Fruit fly (Drosophila melanogaster) whole organism, wandering third instar larva: ENCODE results near the gene CG7376.

Experiments
- Dfd ChIP-seq: fragments of >200 bp; optimal IDR thresholded peaks from 2 replicates; lab custom pipeline; 2017; ENCODE audit warnings: missing biosample characterization, missing genetic modification characterization
- Hr78 ChIP-seq: fragments of >200 bp; optimal IDR thresholded peaks from 2 replicates; lab custom pipeline; 2017; ENCODE audit warnings: missing biosample characterization, missing genetic modification characterization
- Myc ChIP-seq: fragments of >200 bp; optimal IDR thresholded peaks from 2 replicates; lab custom pipeline; 2017
- ey ChIP-seq: fragments of 200-800 bp; sonication (Bioruptor generic); optimal IDR thresholded peaks from 2 replicates; lab custom pipeline; 2016; ENCODE audit warnings: missing biosample characterization, missing genetic modification characterization
- fru ChIP-seq: fragments of 200-800 bp; sonication (Bioruptor generic); optimal IDR thresholded peaks from 3 replicates; lab custom pipeline; 2016; ENCODE audit warnings: missing biosample characterization, mild to moderate bottlenecking, missing genetic modification characterization
- h ChIP-seq: fragments of 200-800 bp; sonication (Bioruptor generic); optimal IDR thresholded peaks from 3 replicates; lab custom pipeline; 2016; ENCODE audit warnings: missing biosample characterization, mild to moderate bottlenecking, missing genetic modification characterization
- pan ChIP-seq: fragments of >200 bp; optimal IDR thresholded peaks from 2 replicates; lab custom pipeline; 2017
- psq ChIP-seq: fragments of 200-800 bp; sonication (Bioruptor generic); optimal IDR thresholded peaks from 3 replicates; lab custom pipeline; 2017; ENCODE audit warnings: missing biosample characterization, mild to moderate bottlenecking, missing genetic modification characterization, moderate library complexity
- rgr ChIP-seq: fragments of 200-800 bp; sonication (Bioruptor generic); optimal IDR thresholded peaks from 3 replicates; lab custom pipeline; 2016; ENCODE audit warnings: missing biosample characterization, mild to moderate bottlenecking, missing genetic modification characterization
- tai ChIP-seq: sonication (Bioruptor generic); optimal IDR thresholded peaks from 2 replicates; lab custom pipeline; 2016; ENCODE audit warnings: missing biosample characterization, missing genetic modification characterization
- usp ChIP-seq: fragments of >200 bp; optimal IDR thresholded peaks from 2 replicates; lab custom pipeline; 2017; ENCODE audit warnings: missing biosample characterization, missing genetic modification characterization

- TF ChIP-seq h (GFP tag; lab: Kevin White, UChicago) (no peak), usp (GFP tag; lab: Kevin White, UChicago) (no peak), ey (no peak), Dfd (GFP tag; lab: Kevin White, UChicago) (no peak), Myc (peak; percentile 74), psq (GFP tag; lab: Kevin White, UChicago) (no peak), pan (lab: Kevin White, UChicago) (no peak), tai (GFP tag; lab: Kevin White, UChicago) (no peak), fru (GFP tag; lab: Kevin White, UChicago) (no peak), Hr78 (GFP tag; lab: Kevin White, UChicago) (no peak), rgr (GFP tag; lab: Kevin White, UChicago) (no peak)
Measured at dm6 chr3L:6129591-6129990, 44.5 kb upstream of the CG7376 start.
